Fruit fly (Drosophila melanogaster): ENCODE data around the gene CG11438.

Gene CG11438

DNA sequence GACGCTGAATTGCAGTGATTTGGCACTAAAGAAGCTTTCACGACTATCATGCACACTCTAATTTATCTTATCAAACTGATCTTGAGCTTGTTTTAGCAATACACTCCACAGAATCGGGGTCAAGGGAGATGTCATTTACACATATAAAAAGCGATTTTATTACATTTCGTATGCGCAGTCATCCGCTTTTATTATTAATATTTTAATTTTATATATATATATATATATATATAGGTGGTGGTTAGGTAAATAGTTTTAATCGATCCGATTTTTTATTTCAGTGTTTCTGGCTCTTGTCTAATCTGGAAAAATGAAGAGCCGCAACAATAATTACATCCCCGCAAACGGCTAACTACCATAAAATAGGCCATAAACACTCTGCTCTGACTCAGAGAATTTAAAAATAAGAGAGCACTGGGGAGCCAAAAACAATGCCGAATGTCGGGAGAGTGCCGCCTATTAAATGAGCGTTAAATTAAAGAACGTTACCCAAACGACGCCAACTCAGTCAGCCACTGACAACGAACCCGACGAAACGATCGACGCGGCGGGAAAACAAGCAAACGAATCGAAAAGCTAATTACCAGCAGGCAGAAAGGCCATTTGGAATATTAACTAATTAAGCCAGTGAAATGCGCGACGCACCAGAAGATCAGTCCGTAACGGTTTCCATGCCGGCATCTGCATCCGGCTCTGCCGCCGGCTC, 6.3 kb downstream of the CG11438 start (continued):
- TF ChIP-seq sisA (GFP tag; IDR thresholded peaks at IDR 0.05) (peak; percentile 10; the same call in 1 of the 2 replicates), CG11560 (tag; IDR thresholded peaks at IDR 0.05) (0 out of 3 replicates have a peak, but pooled peaks have one; percentile 40), pan (optimal IDR thresholded peaks at IDR 0.05) (no peak), pan (GFP tag; optimal IDR thresholded peaks at IDR 0.05 in 1 of 2, IDR thresholded peaks at IDR 0.05 in 1 of 2) (peak in 1 of 2 experiments; percentile 46), org-1 (GFP tag; optimal IDR thresholded peaks at IDR 0.05) (no peak), Bteb2 (GFP tag; optimal IDR thresholded peaks at IDR 0.05) (no peak), CG3726 (GFP tag; IDR thresholded peaks at IDR 0.05) (no peak), Lhr (GFP tag; optimal IDR thresholded peaks at IDR 0.05) (no peak), zfh2 (GFP tag; optimal IDR thresholded peaks at IDR 0.05) (peak; percentile 24), CG17912 (GFP tag; optimal IDR thresholded peaks at IDR 0.05) (no peak), sob (GFP tag; IDR thresholded peaks at IDR 0.05) (peak; percentile 73), rib (GFP tag; IDR thresholded peaks at IDR 0.05) (peak; percentile 41; the same call in 1 of the 2 replicates), Ptx1 (GFP tag; IDR thresholded peaks at IDR 0.05) (peak; percentile 62), Atf3 (GFP tag; optimal IDR thresholded peaks at IDR 0.05) (no peak), Hand (GFP tag; optimal IDR thresholded peaks at IDR 0.05) (peak; percentile 42), E2f2 (GFP tag; IDR thresholded peaks at IDR 0.05) (peak; percentile 30; the same call in 1 of the 2 replicates), bigmax (GFP tag; optimal IDR thresholded peaks at IDR 0.05) (no peak), Med (GFP tag) (peak; percentile 16), Sry-δ (GFP tag; optimal IDR thresholded peaks at IDR 0.05) (no peak), CG1529 (GFP tag; optimal IDR thresholded peaks at IDR 0.05) (no peak), kay (GFP tag; optimal IDR thresholded peaks at IDR 0.05) (no peak), CG9215 (GFP tag; IDR thresholded peaks at IDR 0.05) (peak; percentile 40; the same call in 1 of the 2 replicates), dysf (GFP tag; IDR thresholded peaks at IDR 0.05) (peak; percentile 59; the same call in 2 of the 3 replicates), lola (GFP tag; optimal IDR thresholded peaks at IDR 0.05) (no peak), Aef1 (GFP tag; IDR thresholded peaks at IDR 0.05) (peak; percentile 57), CG8281 (tag; optimal IDR thresholded peaks at IDR 0.05) (no peak), Ssrp (tag; optimal IDR thresholded peaks at IDR 0.05) (peak; percentile 17), Rx (GFP tag; IDR thresholded peaks at IDR 0.05) (no peak), salm (tag; optimal IDR thresholded peaks at IDR 0.05) (peak; percentile 33), NFAT (GFP tag; IDR thresholded peaks at IDR 0.05) (0 out of 2 replicates have a peak, but pooled peaks have one; percentile 40), Nf-YB (GFP tag; optimal IDR thresholded peaks at IDR 0.05) (peak; percentile 39), CG16813 (GFP tag; IDR thresholded peaks at IDR 0.05; ENCODE audit: partially characterized antibody) (no peak), zen (tag; optimal IDR thresholded peaks at IDR 0.05) (no peak), CG32767 (GFP tag; IDR thresholded peaks at IDR 0.05) (0 out of 2 replicates have a peak, but pooled peaks have one; percentile 43), CG16863 (GFP tag; optimal IDR thresholded peaks at IDR 0.05) (no peak), CG9932 (GFP tag; IDR thresholded peaks at IDR 0.05) (peak; percentile 71), Ada2b (GFP tag; IDR thresholded peaks at IDR 0.05) (peak; percentile 56; the same call in 1 of the 2 replicates), CG13424 (tag; optimal IDR thresholded peaks at IDR 0.05) (peak; percentile 69), CG32532 (GFP tag; IDR thresholded peaks at IDR 0.05) (peak; percentile 66), CG2116 (GFP tag; optimal IDR thresholded peaks at IDR 0.05) (no peak), ci (GFP tag; IDR thresholded peaks at IDR 0.05) (0 out of 3 replicates have a peak, but pooled peaks have one; percentile 24), BtbVII (GFP tag; optimal IDR thresholded peaks at IDR 0.05) (peak; percentile 61), ash1 (GFP tag; optimal IDR thresholded peaks at IDR 0.05) (no peak), Blimp-1 (GFP tag; optimal IDR thresholded peaks at IDR 0.05) (peak; percentile 28), Abd-B (GFP tag; optimal IDR thresholded peaks at IDR 0.05) (peak; percentile 23), BEAF-32 (GFP tag; optimal IDR thresholded peaks at IDR 0.05) (no peak), Oaz (GFP tag; IDR thresholded peaks at IDR 0.05) (no peak), nmo (GFP tag; optimal IDR thresholded peaks at IDR 0.05) (peak; percentile 42), wdn (GFP tag; IDR thresholded peaks at IDR 0.05) (0 out of 2 replicates have a peak, but pooled peaks have one; percentile 33)
